Worm (Caenorhabditis elegans) whole organism, L4/young adult: ENCODE results near the gene C10G8.4.

Experiments used
- W03F9.2 ChIP-seq: fragments of 150-350 bp; optimal IDR thresholded peaks from 2 replicates; lab custom pipeline; 2014; ENCODE audit warnings: missing biosample characterization, missing genetic modification characterization
- him-1 ChIP-seq: sonication (generic microtip); optimal IDR thresholded peaks from 2 replicates; lab custom pipeline; 2016; ENCODE audit warnings: missing genotype, missing genetic modification reagents, missing genetic modification characterization, missing compliant biosample characterization

- TF ChIP-seq W03F9.2 (tag; lab: Kevin White, UChicago) (peak; percentile 56), him-1 (no peak)
Observed at ce11 chrV:5329677-5330266, 18.0 kb downstream of the C10G8.4 start.
